Fruit fly (Drosophila melanogaster) whole organism, embryonic: ENCODE measurements around the gene Cad89D.

Experiments used
- Atf6 ChIP-seq: fragments of 200-800 bp; sonication (Bioruptor generic); IDR thresholded peaks from 2 replicates; pipeline ENCODE4 v1.3.6; 2022; ENCODE audit warnings: missing biosample characterization, missing genetic modification characterization
- CG11093 ChIP-seq: fragments of 200-800 bp; sonication (Bioruptor generic); IDR thresholded peaks from 3 replicates; pipeline ENCODE4 v1.3.6; 2022; ENCODE audit warnings: missing biosample characterization, missing genetic modification characterization
- CG11723 ChIP-seq: fragments of 200-800 bp; sonication (Bioruptor generic); optimal IDR thresholded peaks from 2 replicates; lab custom pipeline; 2017; ENCODE audit warnings: missing biosample characterization, mild to moderate bottlenecking, missing genetic modification characterization
- CG12155 ChIP-seq: fragments of 200-800 bp; sonication (Bioruptor generic); optimal IDR thresholded peaks from 3 replicates; lab custom pipeline; 2016; ENCODE audit warnings: missing biosample characterization, missing genetic modification characterization
- CG12391 ChIP-seq: fragments of 200-800 bp; sonication (Bioruptor generic); optimal IDR thresholded peaks from 3 replicates; lab custom pipeline; 2018; ENCODE audit warnings: missing biosample characterization, mild to moderate bottlenecking, missing genetic modification characterization, moderate library complexity
- CG13123 ChIP-seq: fragments of 200-800 bp; sonication (Bioruptor generic); optimal IDR thresholded peaks from 2 replicates; lab custom pipeline; 2016; ENCODE audit warnings: missing biosample characterization, missing genetic modification characterization
- CG13296 ChIP-seq: fragments of 200-800 bp; sonication (Bioruptor generic); optimal IDR thresholded peaks from 3 replicates; lab custom pipeline; 2018; ENCODE audit warnings: missing biosample characterization, mild to moderate bottlenecking, missing genetic modification characterization
- CG14050 ChIP-seq: fragments of 200-800 bp; sonication (Bioruptor generic); IDR thresholded peaks from 3 replicates; pipeline ENCODE4 v1.3.6; 2022; ENCODE audit warnings: missing biosample characterization, missing genetic modification characterization
- CG14710 ChIP-seq: fragments of 200-800 bp; sonication (Bioruptor generic); optimal IDR thresholded peaks from 3 replicates; lab custom pipeline; 2019; ENCODE audit warnings: missing biosample characterization, mild to moderate bottlenecking, missing genetic modification characterization, moderate library complexity
- CG15479 ChIP-seq: fragments of 200-800 bp; sonication (Bioruptor generic); optimal IDR thresholded peaks from 3 replicates; lab custom pipeline; 2019; ENCODE audit warnings: missing biosample characterization, mild to moderate bottlenecking, missing genetic modification characterization, moderate library complexity
- CG17612 ChIP-seq: fragments of 200-800 bp; sonication (Bioruptor generic); IDR thresholded peaks from 2 replicates; pipeline ENCODE4 v1.3.6; 2022; ENCODE audit warnings: missing biosample characterization, missing genetic modification characterization
- CG1792 ChIP-seq: fragments of 200-800 bp; sonication (Bioruptor generic); optimal IDR thresholded peaks from 2 replicates; lab custom pipeline; 2016; ENCODE audit warnings: missing biosample characterization, missing genetic modification characterization
- CG2889 ChIP-seq: fragments of 200-800 bp; sonication (Bioruptor generic); IDR thresholded peaks from 3 replicates; pipeline ENCODE4 v1.3.6; 2022; ENCODE audit warnings: missing biosample characterization, missing genetic modification characterization
- CG33557 ChIP-seq: fragments of 200-800 bp; sonication (Bioruptor generic); optimal IDR thresholded peaks from 2 replicates; lab custom pipeline; 2019; ENCODE audit warnings: missing biosample characterization, mild to moderate bottlenecking, missing genetic modification characterization, moderate library complexity
- CG5180 ChIP-seq: fragments of 200-800 bp; sonication (Bioruptor generic); optimal IDR thresholded peaks from 3 replicates; lab custom pipeline; 2017; ENCODE audit warnings: missing biosample characterization, missing genetic modification characterization, mild to moderate bottlenecking, moderate library complexity, missing genetic modification reagents
- CG7745 ChIP-seq: fragments of 200-800 bp; sonication (Bioruptor generic); optimal IDR thresholded peaks from 2 replicates; lab custom pipeline; 2018; ENCODE audit warnings: missing biosample characterization, mild to moderate bottlenecking, missing genetic modification characterization, moderate library complexity
- CG8089 ChIP-seq: fragments of 200-800 bp; sonication (Bioruptor generic); optimal IDR thresholded peaks from 3 replicates; lab custom pipeline; 2016; ENCODE audit warnings: missing biosample characterization, missing genetic modification characterization
- CG8290 ChIP-seq, 3 experiments: fragments of 200-800 bp; sonication (Bioruptor generic); optimal IDR thresholded peaks; 2 replicates each; lab custom pipeline; 2016 to 2019; ENCODE audit warnings: missing biosample characterization in 3 of 3, missing genetic modification characterization in 3 of 3, mild to moderate bottlenecking in 2 of 3, moderate library complexity in 1 of 3
- CG8478 ChIP-seq: fragments of >200 bp; optimal IDR thresholded peaks from 2 replicates; lab custom pipeline; 2018
- CG8944 ChIP-seq: fragments of 200-800 bp; sonication (Bioruptor generic); optimal IDR thresholded peaks from 3 replicates; lab custom pipeline; 2016; ENCODE audit warnings: missing biosample characterization, missing genetic modification characterization
- CG9876 ChIP-seq: fragments of 200-800 bp; sonication (Bioruptor generic); optimal IDR thresholded peaks from 2 replicates; lab custom pipeline; 2016; ENCODE audit warnings: missing biosample characterization, missing genetic modification characterization
- Camta ChIP-seq: fragments of 200-800 bp; sonication (Bioruptor generic); optimal IDR thresholded peaks from 2 replicates; lab custom pipeline; 2016; ENCODE audit warnings: missing biosample characterization, missing genetic modification characterization
- Chrac-16 ChIP-seq: fragments of 200-800 bp; sonication (Bioruptor generic); optimal IDR thresholded peaks from 3 replicates; lab custom pipeline; 2016; ENCODE audit warnings: missing biosample characterization, missing genetic modification characterization
- Dfd ChIP-seq, 2 experiments: fragments of >200 bp; optimal IDR thresholded peaks; 2 replicates each; lab custom pipeline; 2017; ENCODE audit warnings: missing biosample characterization in 2 of 2, missing genetic modification characterization in 2 of 2
- Dref ChIP-seq: fragments of 200-800 bp; sonication (Bioruptor generic); IDR thresholded peaks from 2 replicates; pipeline ENCODE4 v1.3.6; 2022; ENCODE audit warnings: missing biosample characterization, missing genetic modification characterization
- E2f2 ChIP-seq: fragments of 200-800 bp; sonication (Bioruptor generic); IDR thresholded peaks from 2 replicates; pipeline ENCODE4 v1.3.6; 2022; ENCODE audit warnings: missing biosample characterization, missing genetic modification characterization
- ERR ChIP-seq: fragments of 200-800 bp; sonication (Bioruptor generic); optimal IDR thresholded peaks from 2 replicates; lab custom pipeline; 2016; ENCODE audit warnings: missing biosample characterization, missing genetic modification characterization
- Fer2 ChIP-seq: fragments of 200-800 bp; sonication (Bioruptor generic); optimal IDR thresholded peaks from 2 replicates; lab custom pipeline; 2018; ENCODE audit warnings: missing biosample characterization, mild to moderate bottlenecking, missing genetic modification characterization, moderate library complexity
- Fer3 ChIP-seq: fragments of 200-800 bp; sonication (Bioruptor generic); optimal IDR thresholded peaks from 2 replicates; lab custom pipeline; 2018; ENCODE audit warnings: missing biosample characterization, mild to moderate bottlenecking, missing genetic modification characterization, moderate library complexity
- HLH3B ChIP-seq: fragments of 200-800 bp; sonication (Bioruptor generic); IDR thresholded peaks from 2 replicates; pipeline ENCODE4 v1.3.6; 2022; ENCODE audit warnings: missing biosample characterization, missing genetic modification characterization
- Hey ChIP-seq: fragments of 200-800 bp; sonication (Bioruptor generic); optimal IDR thresholded peaks from 3 replicates; lab custom pipeline; 2018; ENCODE audit warnings: missing biosample characterization, mild to moderate bottlenecking, missing genetic modification characterization
- HmgD ChIP-seq: fragments of 200-800 bp; sonication (Bioruptor generic); optimal IDR thresholded peaks from 3 replicates; lab custom pipeline; 2016; ENCODE audit warnings: missing biosample characterization, missing genetic modification characterization
- NFAT ChIP-seq: fragments of 200-800 bp; sonication (Bioruptor generic); IDR thresholded peaks from 2 replicates; pipeline ENCODE4 v1.3.6; 2022; ENCODE audit warnings: missing biosample characterization, missing genetic modification characterization
- Oli ChIP-seq: fragments of 200-800 bp; sonication (Bioruptor generic); optimal IDR thresholded peaks from 2 replicates; lab custom pipeline; 2018; ENCODE audit warnings: missing biosample characterization, mild to moderate bottlenecking, missing genetic modification characterization, moderate library complexity
- Opbp ChIP-seq: fragments of 200-800 bp; sonication (Bioruptor generic); IDR thresholded peaks from 3 replicates; pipeline ENCODE4 v1.3.6; 2022; ENCODE audit warnings: missing biosample characterization, missing genetic modification characterization; ENCODE audit not compliant: partially characterized antibody
- Poxn ChIP-seq: fragments of 200-800 bp; sonication (Bioruptor generic); IDR thresholded peaks from 2 replicates; pipeline ENCODE4 v1.3.6; 2022; ENCODE audit warnings: missing biosample characterization, missing genetic modification characterization
- Sry-δ ChIP-seq: fragments of 200-800 bp; sonication (Bioruptor generic); optimal IDR thresholded peaks from 2 replicates; lab custom pipeline; 2016; ENCODE audit warnings: missing biosample characterization, missing genetic modification characterization
- Taf1 ChIP-seq: fragments of 200-800 bp; sonication (Bioruptor generic); IDR thresholded peaks from 2 replicates; pipeline ENCODE4 v1.3.6; 2022; ENCODE audit warnings: missing biosample characterization, missing genetic modification characterization
- bab2 ChIP-seq: fragments of 200-800 bp; sonication (Bioruptor generic); optimal IDR thresholded peaks from 2 replicates; lab custom pipeline; 2016; ENCODE audit warnings: missing biosample characterization, missing genetic modification characterization
- cg ChIP-seq: fragments of 200-800 bp; sonication (Bioruptor generic); optimal IDR thresholded peaks from 3 replicates; lab custom pipeline; 2019; ENCODE audit warnings: missing biosample characterization, mild to moderate bottlenecking, missing genetic modification characterization, moderate library complexity
- chm ChIP-seq: fragments of 200-800 bp; sonication (Bioruptor generic); IDR thresholded peaks from 2 replicates; pipeline ENCODE4 v1.3.6; 2022; ENCODE audit warnings: missing biosample characterization, missing genetic modification characterization
- dan ChIP-seq: fragments of 200-800 bp; sonication (Bioruptor generic); IDR thresholded peaks from 2 replicates; pipeline ENCODE4 v1.3.6; 2022; ENCODE audit warnings: missing biosample characterization, missing genetic modification characterization
- disco-r ChIP-seq: fragments of 200-800 bp; sonication (Bioruptor generic); optimal IDR thresholded peaks from 2 replicates; lab custom pipeline; 2016; ENCODE audit warnings: missing biosample characterization, missing genetic modification characterization
- dysf ChIP-seq: fragments of 200-800 bp; sonication (Bioruptor generic); IDR thresholded peaks from 3 replicates; pipeline ENCODE4 v1.3.6; 2022; ENCODE audit warnings: missing biosample characterization, missing genetic modification characterization
- esg ChIP-seq: fragments of 200-800 bp; sonication (Bioruptor generic); conservative IDR thresholded peaks from 2 replicates; pipeline ENCODE4 v1.3.6; 2022; ENCODE audit warnings: missing biosample characterization, missing genetic modification characterization
- mirr ChIP-seq: fragments of 200-800 bp; sonication (Bioruptor generic); optimal IDR thresholded peaks from 3 replicates; lab custom pipeline; 2018; ENCODE audit warnings: missing biosample characterization, mild to moderate bottlenecking, missing genetic modification characterization
- p53 ChIP-seq: fragments of 200-800 bp; sonication (Bioruptor generic); optimal IDR thresholded peaks from 2 replicates; lab custom pipeline; 2016; ENCODE audit warnings: missing biosample characterization, missing genetic modification characterization
- pzg ChIP-seq: fragments of 200-800 bp; sonication (Bioruptor generic); optimal IDR thresholded peaks from 3 replicates; lab custom pipeline; 2018; ENCODE audit warnings: missing biosample characterization, mild to moderate bottlenecking, missing genetic modification characterization, moderate library complexity
- repo ChIP-seq: fragments of 200-800 bp; sonication (Bioruptor generic); optimal IDR thresholded peaks from 2 replicates; lab custom pipeline; 2016; ENCODE audit warnings: missing biosample characterization, missing genetic modification characterization
- sima ChIP-seq: fragments of 200-800 bp; sonication (Bioruptor generic); optimal IDR thresholded peaks from 2 replicates; lab custom pipeline; 2016; ENCODE audit warnings: missing biosample characterization, missing genetic modification characterization
- trem ChIP-seq: fragments of 200-800 bp; optimal IDR thresholded peaks from 3 replicates; lab custom pipeline; 2019; ENCODE audit warnings: missing biosample characterization, mild to moderate bottlenecking, missing genetic modification characterization, moderate library complexity
- wor ChIP-seq: fragments of 200-800 bp; sonication (Bioruptor generic); IDR thresholded peaks from 2 replicates; pipeline ENCODE4 v1.3.6; 2022; ENCODE audit warnings: missing biosample characterization, missing genetic modification characterization
- zf30C ChIP-seq: fragments of 200-800 bp; sonication (Bioruptor generic); optimal IDR thresholded peaks from 3 replicates; lab custom pipeline; 2018; ENCODE audit warnings: missing biosample characterization, mild to moderate bottlenecking, missing genetic modification characterization

Cad89D gene

DNA sequence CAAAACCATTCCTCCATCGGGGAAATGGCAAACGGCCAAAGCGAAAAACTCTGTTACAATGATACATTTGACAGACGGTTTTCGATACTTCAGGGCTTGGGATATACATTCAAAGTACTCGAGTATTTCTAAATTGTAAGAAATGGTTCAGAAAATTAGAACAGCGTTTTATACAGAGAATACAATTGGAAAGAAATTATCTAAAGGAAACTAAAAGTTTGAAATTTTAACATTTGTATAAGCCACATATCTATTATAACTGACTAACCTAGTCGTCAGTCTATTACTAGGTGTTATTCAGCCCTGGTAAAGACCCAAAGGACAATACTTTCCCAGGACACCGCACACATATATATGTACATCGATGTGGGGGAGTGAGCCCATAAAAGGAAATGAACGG lies 18.8 kb downstream of the Cad89D start (continued):
- no peak for TF ChIP-seq Camta
- no peak for TF ChIP-seq chm (GFP tag; lab: Robert Waterston, UW)
- TF ChIP-seq ERR (GFP tag; lab: Kevin White, UChicago), result no peak
- no peak for TF ChIP-seq CG15479 (GFP tag; lab: Kevin White, UChicago)
- no peak for TF ChIP-seq Hey
- TF ChIP-seq CG17612, result no peak
- TF ChIP-seq NFAT (GFP tag; lab: Robert Waterston, UW), result no peak
- TF ChIP-seq CG13123 (GFP tag; lab: Kevin White, UChicago), result no peak
- TF ChIP-seq CG12391 (tag; lab: Kevin White, UChicago), result peak; percentile 40
- TF ChIP-seq CG8944, result no peak
- peak; percentile 24 for TF ChIP-seq Fer2 (tag; lab: Kevin White, UChicago)
- no peak for TF ChIP-seq CG8290 (GFP tag; optimal IDR thresholded peaks at IDR 0.05; lab: Kevin White, UChicago)
- TF ChIP-seq CG8290 (tag; optimal IDR thresholded peaks at IDR 0.05; lab: Kevin White, UChicago), result no peak
- TF ChIP-seq CG7745, result no peak
- no peak for TF ChIP-seq bab2
- no peak for TF ChIP-seq wor (GFP tag; lab: Robert Waterston, UW)
- no peak for TF ChIP-seq Dref (GFP tag; lab: Robert Waterston, UW)
- TF ChIP-seq CG33557 (GFP tag; lab: Kevin White, UChicago), result no peak
- no peak for TF ChIP-seq E2f2 (GFP tag; lab: Robert Waterston, UW)
- TF ChIP-seq disco-r (GFP tag; lab: Kevin White, UChicago), result no peak
- TF ChIP-seq Oli (tag; lab: Kevin White, UChicago), result no peak
- TF ChIP-seq Opbp (GFP tag; lab: Robert Waterston, UW), result no peak
- no peak for TF ChIP-seq Poxn (GFP tag; lab: Robert Waterston, UW)
- peak; percentile 47 for TF ChIP-seq CG13296
- no peak for TF ChIP-seq zf30C (GFP tag; lab: Kevin White, UChicago)
- TF ChIP-seq esg, result no peak
- no peak for TF ChIP-seq Dfd (GFP tag; optimal IDR thresholded peaks at IDR 0.05; lab: Kevin White, UChicago)
- TF ChIP-seq CG8089 (GFP tag; lab: Kevin White, UChicago), result no peak
- peak; percentile 8 for TF ChIP-seq CG14710 (tag; lab: Kevin White, UChicago)
- TF ChIP-seq p53, result no peak
- no peak for TF ChIP-seq sima (GFP tag; lab: Kevin White, UChicago)
- no peak for TF ChIP-seq trem (tag; lab: Kevin White, UChicago)
- TF ChIP-seq CG2889 (GFP tag; lab: Robert Waterston, UW), result no peak
- no peak for TF ChIP-seq HmgD (GFP tag; lab: Kevin White, UChicago)
- TF ChIP-seq Taf1 (GFP tag; lab: Robert Waterston, UW), result no peak
- no peak for TF ChIP-seq Chrac-16 (GFP tag; lab: Kevin White, UChicago)
- no peak for TF ChIP-seq CG9876 (GFP tag; lab: Kevin White, UChicago)
- TF ChIP-seq Atf6 (GFP tag; lab: Robert Waterston, UW), result no peak
- no peak for TF ChIP-seq CG1792
- TF ChIP-seq Sry-δ (GFP tag; lab: Kevin White, UChicago), result no peak
- no peak for TF ChIP-seq repo (GFP tag; lab: Kevin White, UChicago)
- TF ChIP-seq CG5180, result peak; percentile 11
- peak; percentile 7 for TF ChIP-seq CG12155 (GFP tag; lab: Kevin White, UChicago)
- TF ChIP-seq Fer3, result peak; percentile 43
- no peak for TF ChIP-seq cg
- no peak for TF ChIP-seq CG8478
- TF ChIP-seq mirr (GFP tag; lab: Kevin White, UChicago), result peak; percentile 17
- no peak for TF ChIP-seq CG14050 (GFP tag; lab: Robert Waterston, UW)
- no peak for TF ChIP-seq pzg (GFP tag; lab: Kevin White, UChicago)
- no peak for TF ChIP-seq HLH3B (GFP tag; lab: Robert Waterston, UW)
- peak; percentile 22; the same call in 1 of the 3 replicates for TF ChIP-seq dysf (GFP tag; lab: Robert Waterston, UW)
- TF ChIP-seq CG11093 (GFP tag; lab: Robert Waterston, UW), result no peak
- TF ChIP-seq dan (GFP tag; lab: Robert Waterston, UW), result no peak
- TF ChIP-seq CG11723, result no peak
